Worm (Caenorhabditis elegans) whole organism, L4/young adult: ENCODE results near the gene ZK688.7.

ENCODE experiments used
- W03F9.2 ChIP-seq: fragments of 150-350 bp; optimal IDR thresholded peaks from 2 replicates; lab custom pipeline; 2014; ENCODE audit warnings: missing biosample characterization, missing genetic modification characterization
- him-1 ChIP-seq: sonication (generic microtip); optimal IDR thresholded peaks from 2 replicates; lab custom pipeline; 2016; ENCODE audit warnings: missing genotype, missing genetic modification reagents, missing genetic modification characterization, missing compliant biosample characterization

DNA sequence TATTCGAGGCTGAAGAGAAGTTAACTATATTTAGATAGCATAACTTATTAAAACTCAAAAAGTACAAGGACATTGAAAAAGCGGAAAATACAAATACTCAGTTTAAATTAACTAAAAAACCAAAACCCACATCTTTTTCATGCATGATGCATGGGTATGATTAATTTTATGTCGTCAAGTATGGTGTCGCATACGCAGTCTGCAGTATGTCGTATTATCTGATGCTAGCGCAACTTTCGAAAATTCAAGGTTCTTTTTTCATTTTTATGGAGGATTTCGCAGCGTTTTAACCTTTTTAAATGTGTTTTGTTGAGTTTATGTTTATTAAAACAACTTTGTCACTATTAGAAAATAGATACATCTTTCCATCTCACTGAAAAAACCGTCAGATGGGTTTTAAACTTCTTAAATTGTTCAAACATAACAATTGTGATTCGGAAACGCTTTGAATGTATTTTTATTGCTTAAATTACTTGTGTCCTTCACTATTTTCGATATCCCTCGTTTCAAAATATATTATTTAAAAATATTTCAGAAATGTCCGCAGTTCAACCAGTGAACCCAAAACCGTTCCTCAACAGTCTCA, 49.8 kb downstream of the ZK688.7 start, which contains the start of gene snr-5:
- TF ChIP-seq W03F9.2, result no peak
- no peak for TF ChIP-seq him-1 (tag; lab: Kevin White, UChicago)
